Fruit fly (Drosophila melanogaster) whole organism, embryonic: Measurements from ENCODE around the gene CG13931.

Experiments used
- Adf1 ChIP-seq: fragments of 200-800 bp; sonication (Bioruptor generic); IDR thresholded peaks from 2 replicates; pipeline ENCODE4 v1.3.6; 2022; ENCODE audit warnings: missing biosample characterization, missing genetic modification characterization
- Asciz ChIP-seq: fragments of 200-800 bp; sonication (Bioruptor generic); optimal IDR thresholded peaks from 2 replicates; lab custom pipeline; 2017; ENCODE audit warnings: missing biosample characterization, mild to moderate bottlenecking, missing genetic modification characterization, missing genetic modification reagents
- BEAF-32 ChIP-seq: fragments of 200-800 bp; sonication (Bioruptor generic); optimal IDR thresholded peaks from 3 replicates; lab custom pipeline; 2017; ENCODE audit warnings: missing biosample characterization, missing genetic modification characterization, mild to moderate bottlenecking, moderate library complexity, missing genetic modification reagents
- Bgb ChIP-seq: fragments of 200-800 bp; sonication (Bioruptor generic); IDR thresholded peaks from 2 replicates; pipeline ENCODE4 v1.3.6; 2022; ENCODE audit warnings: missing biosample characterization, missing genetic modification characterization; ENCODE audit not compliant: partially characterized antibody
- BtbVII ChIP-seq: fragments of 200-800 bp; sonication (Bioruptor generic); optimal IDR thresholded peaks from 3 replicates; lab custom pipeline; 2017; ENCODE audit warnings: missing biosample characterization, mild to moderate bottlenecking, missing genetic modification characterization
- CG1024 ChIP-seq: fragments of 200-800 bp; sonication (Bioruptor generic); IDR thresholded peaks from 2 replicates; pipeline ENCODE4 v1.3.6; 2022; ENCODE audit warnings: missing biosample characterization, missing genetic modification characterization
- CG10366 ChIP-seq: fragments of 200-800 bp; sonication (Bioruptor generic); IDR thresholded peaks from 2 replicates; pipeline ENCODE4 v1.3.6; 2022; ENCODE audit warnings: missing biosample characterization, missing genetic modification characterization
- CG11696 ChIP-seq: fragments of 200-800 bp; sonication (Bioruptor generic); IDR thresholded peaks from 2 replicates; pipeline ENCODE4 v1.3.6; 2022; ENCODE audit warnings: missing biosample characterization, missing genetic modification characterization
- CG14050 ChIP-seq: fragments of 200-800 bp; sonication (Bioruptor generic); IDR thresholded peaks from 3 replicates; pipeline ENCODE4 v1.3.6; 2022; ENCODE audit warnings: missing biosample characterization, missing genetic modification characterization
- CG15514 ChIP-seq: fragments of 200-800 bp; sonication (Bioruptor generic); optimal IDR thresholded peaks from 3 replicates; lab custom pipeline; 2017; ENCODE audit warnings: missing biosample characterization, missing genetic modification characterization, mild to moderate bottlenecking, moderate library complexity, missing genetic modification reagents
- CG1602 ChIP-seq: fragments of 200-800 bp; sonication (Bioruptor generic); optimal IDR thresholded peaks from 3 replicates; lab custom pipeline; 2016; ENCODE audit warnings: missing biosample characterization, missing genetic modification characterization
- CG17568 ChIP-seq: fragments of 200-800 bp; sonication (Bioruptor generic); optimal IDR thresholded peaks from 2 replicates; lab custom pipeline; 2018; ENCODE audit warnings: missing biosample characterization, mild to moderate bottlenecking, missing genetic modification characterization, moderate library complexity
- CG3407 ChIP-seq: fragments of 200-800 bp; sonication (Bioruptor generic); optimal IDR thresholded peaks from 2 replicates; lab custom pipeline; 2018; ENCODE audit warnings: missing biosample characterization, mild to moderate bottlenecking, missing genetic modification characterization
- CG3726 ChIP-seq: fragments of 200-800 bp; sonication (Bioruptor generic); IDR thresholded peaks from 3 replicates; pipeline ENCODE4, ENCODE4 v1.3.6; 2022; ENCODE audit warnings: missing biosample characterization, missing genetic modification characterization
- CG6254 ChIP-seq: fragments of 200-800 bp; sonication (Bioruptor generic); optimal IDR thresholded peaks from 3 replicates; lab custom pipeline; 2017; ENCODE audit warnings: mild to moderate bottlenecking, missing biosample characterization, missing genetic modification reagents, missing genetic modification characterization
- CG6791 ChIP-seq: fragments of 200-800 bp; sonication (Bioruptor generic); IDR thresholded peaks from 3 replicates; pipeline ENCODE4 v1.3.6; 2022; ENCODE audit warnings: missing biosample characterization, missing genetic modification characterization; ENCODE audit not compliant: partially characterized antibody
- CG6854 ChIP-seq: fragments of 200-800 bp; sonication (Bioruptor generic); optimal IDR thresholded peaks from 3 replicates; lab custom pipeline; 2017; ENCODE audit warnings: missing biosample characterization, mild to moderate bottlenecking, missing genetic modification characterization
- CHES-1-like ChIP-seq: fragments of 200-800 bp; sonication (Bioruptor generic); optimal IDR thresholded peaks from 2 replicates; lab custom pipeline; 2016; ENCODE audit warnings: missing biosample characterization, missing genetic modification characterization
- CoRest ChIP-seq: fragments of 200-800 bp; sonication (Bioruptor generic); optimal IDR thresholded peaks from 3 replicates; lab custom pipeline; 2018; ENCODE audit warnings: missing biosample characterization, mild to moderate bottlenecking, missing genetic modification characterization, moderate library complexity
- CrebB ChIP-seq: fragments of 200-800 bp; sonication (Bioruptor generic); optimal IDR thresholded peaks from 3 replicates; lab custom pipeline; 2018; ENCODE audit warnings: missing biosample characterization, mild to moderate bottlenecking, missing genetic modification characterization
- Deaf1 ChIP-seq: fragments of 200-800 bp; optimal IDR thresholded peaks from 3 replicates; lab custom pipeline; 2019; ENCODE audit warnings: missing biosample characterization, mild to moderate bottlenecking, missing genetic modification characterization, moderate library complexity
- Ets65A ChIP-seq: fragments of 200-800 bp; sonication (Bioruptor generic); peaks from one replicate; lab custom pipeline; 2016; ENCODE audit warnings: missing biosample characterization, missing genetic modification characterization
- HLH4C ChIP-seq: fragments of 200-800 bp; sonication (Bioruptor generic); IDR thresholded peaks from 3 replicates; pipeline ENCODE4 v1.3.6; 2022; ENCODE audit warnings: missing biosample characterization, missing genetic modification characterization; ENCODE audit not compliant: partially characterized antibody
- HmgD ChIP-seq: fragments of 200-800 bp; sonication (Bioruptor generic); optimal IDR thresholded peaks from 3 replicates; lab custom pipeline; 2016; ENCODE audit warnings: missing biosample characterization, missing genetic modification characterization
- HmgZ ChIP-seq: fragments of 200-800 bp; sonication (Bioruptor generic); optimal IDR thresholded peaks from 2 replicates; lab custom pipeline; 2018; ENCODE audit warnings: missing biosample characterization, mild to moderate bottlenecking, missing genetic modification characterization
- Hmr ChIP-seq: fragments of 200-800 bp; sonication (Bioruptor generic); optimal IDR thresholded peaks from 3 replicates; lab custom pipeline; 2017; ENCODE audit warnings: mild to moderate bottlenecking, missing biosample characterization, missing genetic modification reagents, missing genetic modification characterization
- Hr78 ChIP-seq, 2 experiments: fragments of 200-800 bp in 1 of 2; fragments of >200 bp in 1 of 2; sonication (Bioruptor generic) in 1 of 2; optimal IDR thresholded peaks; 2 replicates each; lab custom pipeline; 2017 to 2019; ENCODE audit warnings: missing biosample characterization in 2 of 2, missing genetic modification characterization in 2 of 2, mild to moderate bottlenecking in 1 of 2, moderate library complexity in 1 of 2
- Lpt ChIP-seq: fragments of >200 bp; optimal IDR thresholded peaks from 2 replicates; lab custom pipeline; 2018; ENCODE audit warnings: missing biosample characterization, missing genetic modification characterization
- NFAT ChIP-seq: fragments of 200-800 bp; sonication (Bioruptor generic); IDR thresholded peaks from 2 replicates; pipeline ENCODE4 v1.3.6; 2022; ENCODE audit warnings: missing biosample characterization, missing genetic modification characterization
- Nf-YB ChIP-seq: fragments of 200-800 bp; sonication (Bioruptor generic); optimal IDR thresholded peaks from 3 replicates; lab custom pipeline; 2019; ENCODE audit warnings: missing biosample characterization, mild to moderate bottlenecking, missing genetic modification characterization, moderate library complexity
- Oli ChIP-seq: fragments of 200-800 bp; sonication (Bioruptor generic); optimal IDR thresholded peaks from 2 replicates; lab custom pipeline; 2018; ENCODE audit warnings: missing biosample characterization, mild to moderate bottlenecking, missing genetic modification characterization, moderate library complexity
- Rfx ChIP-seq: fragments of 200-800 bp; sonication (Bioruptor generic); IDR thresholded peaks from 2 replicates; pipeline ENCODE4 v1.3.6; 2022; ENCODE audit warnings: missing biosample characterization, missing genetic modification characterization
- Trl ChIP-seq, 3 experiments: fragments of >200 bp in 2 of 3; fragments of 200-800 bp in 1 of 3; sonication (Bioruptor generic) in 1 of 3; optimal IDR thresholded peaks; 2 replicates in 1 of 3; 3 replicates in 2 of 3; lab custom pipeline; 2016 to 2017; ENCODE audit warnings: missing biosample characterization in 1 of 3, missing genetic modification characterization in 1 of 3
- Usf ChIP-seq: fragments of 200-800 bp; sonication (Bioruptor generic); optimal IDR thresholded peaks from 2 replicates; lab custom pipeline; 2017; ENCODE audit warnings: missing genotype, missing biosample characterization, missing genetic modification characterization
- Xbp1 ChIP-seq: fragments of 200-800 bp; sonication (Bioruptor generic); optimal IDR thresholded peaks from 3 replicates; lab custom pipeline; 2016; ENCODE audit warnings: missing biosample characterization, mild to moderate bottlenecking, missing genetic modification characterization
- cad ChIP-seq: fragments of >200 bp; optimal IDR thresholded peaks from 2 replicates; lab custom pipeline; 2017; ENCODE audit warnings: missing biosample characterization, missing genetic modification characterization
- chinmo ChIP-seq: fragments of 200-800 bp; sonication (Bioruptor generic); IDR thresholded peaks from 4 replicates; pipeline ENCODE4 v1.3.6; 2022; ENCODE audit warnings: missing biosample characterization, missing genetic modification characterization; ENCODE audit not compliant: partially characterized antibody
- corto ChIP-seq: fragments of 200-800 bp; sonication (Bioruptor generic); optimal IDR thresholded peaks from 2 replicates; lab custom pipeline; 2016; ENCODE audit warnings: missing biosample characterization, mild to moderate bottlenecking, missing genetic modification characterization, moderate library complexity
- cwo ChIP-seq: fragments of 200-800 bp; sonication (Bioruptor generic); optimal IDR thresholded peaks from 3 replicates; lab custom pipeline; 2017; ENCODE audit warnings: missing biosample characterization, missing genetic modification characterization, mild to moderate bottlenecking, moderate library complexity, missing genetic modification reagents
- ken ChIP-seq: fragments of 200-800 bp; sonication (Bioruptor generic); IDR thresholded peaks from 3 replicates; pipeline ENCODE4 v1.3.6; 2022; ENCODE audit warnings: missing biosample characterization, missing genetic modification characterization
- lab ChIP-seq: fragments of 200-800 bp; sonication (Bioruptor generic); optimal IDR thresholded peaks from 3 replicates; lab custom pipeline; 2017; ENCODE audit warnings: missing biosample characterization, missing genetic modification characterization, mild to moderate bottlenecking, moderate library complexity, missing genetic modification reagents
- otp ChIP-seq: fragments of 200-800 bp; sonication (Bioruptor generic); IDR thresholded peaks from 3 replicates; pipeline ENCODE4, ENCODE4 v1.3.6; 2022; ENCODE audit warnings: missing biosample characterization, missing genetic modification characterization
- pfk ChIP-seq: fragments of 200-800 bp; sonication (Bioruptor generic); optimal IDR thresholded peaks from 2 replicates; lab custom pipeline; 2018; ENCODE audit warnings: missing biosample characterization, mild to moderate bottlenecking, missing genetic modification characterization, moderate library complexity
- pita ChIP-seq: fragments of 200-800 bp; sonication (Bioruptor generic); optimal IDR thresholded peaks from 2 replicates; lab custom pipeline; 2017; ENCODE audit warnings: missing biosample characterization, mild to moderate bottlenecking, missing genetic modification characterization
- row ChIP-seq: fragments of 200-800 bp; sonication (Bioruptor generic); IDR thresholded peaks from 3 replicates; pipeline ENCODE4 v1.3.6; 2022; ENCODE audit warnings: missing biosample characterization, missing genetic modification characterization
- sug ChIP-seq: fragments of 200-800 bp; optimal IDR thresholded peaks from 2 replicates; lab custom pipeline; 2019; ENCODE audit warnings: missing biosample characterization, mild to moderate bottlenecking, missing genetic modification characterization, moderate library complexity
- trem ChIP-seq: fragments of 200-800 bp; optimal IDR thresholded peaks from 3 replicates; lab custom pipeline; 2019; ENCODE audit warnings: missing biosample characterization, mild to moderate bottlenecking, missing genetic modification characterization, moderate library complexity
- zf30C ChIP-seq: fragments of 200-800 bp; sonication (Bioruptor generic); optimal IDR thresholded peaks from 3 replicates; lab custom pipeline; 2018; ENCODE audit warnings: missing biosample characterization, mild to moderate bottlenecking, missing genetic modification characterization

The CG13931 gene

dm6 chr3L:1741655-1742551 lies 39.7 kb upstream of the CG13931 start (continued):
- no peak for TF ChIP-seq CoRest
- TF ChIP-seq BEAF-32 = peak; percentile 28
- no peak for TF ChIP-seq Xbp1
- TF ChIP-seq otp = peak; percentile 20; the same call in 1 of the 3 replicates
- TF ChIP-seq sug (tag; lab: Kevin White, UChicago) = peak; percentile 40
- peak; percentile 22 for TF ChIP-seq HmgZ (tag; lab: Kevin White, UChicago)
- TF ChIP-seq Deaf1 (tag; lab: Kevin White, UChicago) = peak; percentile 51
- peak; percentile 37 for TF ChIP-seq Hmr
- TF ChIP-seq Bgb (GFP tag; lab: Robert Waterston, UW) = peak; percentile 39; the same call in 1 of the 2 replicates
- peak in 1 of 2 experiments; percentile 7 for TF ChIP-seq Hr78 (GFP tag; optimal IDR thresholded peaks at IDR 0.05; lab: Kevin White, UChicago)
- TF ChIP-seq Nf-YB (GFP tag; lab: Kevin White, UChicago) = peak; percentile 6
- TF ChIP-seq pfk (GFP tag; lab: Kevin White, UChicago) = peak; percentile 25
- no peak for TF ChIP-seq CG1024 (GFP tag; lab: Robert Waterston, UW)
- no peak for TF ChIP-seq trem (tag; lab: Kevin White, UChicago)
- no peak for TF ChIP-seq CG3726 (GFP tag; lab: Robert Waterston, UW)
- TF ChIP-seq cwo = peak; percentile 19
- peak; percentile 9 for TF ChIP-seq BtbVII
- TF ChIP-seq row (GFP tag; lab: Robert Waterston, UW) = peak; percentile 59
- TF ChIP-seq ken (GFP tag; lab: Robert Waterston, UW) = 0 out of 3 replicates have a peak, but pooled peaks have one; percentile 19
- peak; percentile 37 for TF ChIP-seq Asciz (GFP tag; lab: Kevin White, UChicago)
- no peak; the same call in 2 of the 3 replicates for TF ChIP-seq CG6791 (GFP tag; lab: Robert Waterston, UW)
- TF ChIP-seq Usf (GFP tag; lab: Kevin White, UChicago) = no peak
- peak; percentile 39 for TF ChIP-seq CG6254 (GFP tag; lab: Kevin White, UChicago)
- TF ChIP-seq chinmo (GFP tag; lab: Robert Waterston, UW) = peak; percentile 75; the same call in 3 of the 4 replicates
- TF ChIP-seq Adf1 = peak; percentile 43; the same call in 1 of the 2 replicates
- no peak for TF ChIP-seq Lpt (GFP tag; lab: Kevin White, UChicago)
- TF ChIP-seq CrebB (tag; lab: Kevin White, UChicago) = peak; percentile 1
- TF ChIP-seq NFAT (GFP tag; lab: Robert Waterston, UW) = peak; percentile 49; the same call in 1 of the 2 replicates
- no peak for TF ChIP-seq Rfx (GFP tag; lab: Robert Waterston, UW)
- TF ChIP-seq lab (GFP tag; lab: Kevin White, UChicago) = peak; percentile 40
- TF ChIP-seq Trl (optimal IDR thresholded peaks at IDR 0.05; lab: Kevin White, UChicago) = peak in 1 of 2 experiments; percentile 38
- TF ChIP-seq Trl (GFP tag; optimal IDR thresholded peaks at IDR 0.05; lab: Kevin White, UChicago) = no peak
- peak; percentile 58 for TF ChIP-seq CG17568
- TF ChIP-seq, all 482 proteins: peak for 76

DNA sequence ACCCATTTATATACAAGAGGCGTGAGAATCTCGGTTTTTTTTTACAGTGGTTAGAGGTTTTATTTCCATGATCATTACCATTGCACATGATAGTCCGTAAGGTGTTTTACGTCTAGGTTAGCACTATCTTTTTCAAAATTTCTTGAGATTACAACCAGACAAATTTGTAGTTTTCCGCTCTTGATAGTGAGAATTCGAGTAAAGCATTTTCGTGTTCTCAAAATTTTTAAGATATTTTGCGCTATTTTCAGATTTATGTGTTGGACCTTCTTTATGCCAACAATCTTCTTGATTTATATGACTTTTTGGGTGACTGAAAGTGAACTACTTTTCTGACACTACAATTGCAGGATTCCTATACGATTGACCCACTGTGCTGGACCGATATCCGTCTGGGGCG lies 38.9 kb upstream of the CG13931 start:
- TF ChIP-seq CG10366 = peak; percentile 26; the same call in 1 of the 2 replicates
- no peak for TF ChIP-seq zf30C (GFP tag; lab: Kevin White, UChicago)
- TF ChIP-seq cad (GFP tag; lab: Kevin White, UChicago) = no peak
- TF ChIP-seq HmgD (GFP tag; lab: Kevin White, UChicago) = no peak
- TF ChIP-seq Asciz (GFP tag; lab: Kevin White, UChicago) = no peak
- TF ChIP-seq corto (GFP tag; lab: Kevin White, UChicago) = no peak
- peak; percentile 77 for TF ChIP-seq Ets65A (GFP tag; lab: Kevin White, UChicago)
- TF ChIP-seq CG15514 = no peak
- TF ChIP-seq CG3407 = no peak
- TF ChIP-seq CG6854 (GFP tag; lab: Kevin White, UChicago) = no peak
- no peak for TF ChIP-seq pita
- peak; percentile 45 for TF ChIP-seq Oli (tag; lab: Kevin White, UChicago)
- TF ChIP-seq HLH4C = no peak
- TF ChIP-seq CG11696 (GFP tag; lab: Robert Waterston, UW) = no peak
- no peak for TF ChIP-seq CG14050 (GFP tag; lab: Robert Waterston, UW)
- peak; percentile 7 for TF ChIP-seq CG1602 (GFP tag; lab: Kevin White, UChicago)
- TF ChIP-seq CHES-1-like (GFP tag; lab: Kevin White, UChicago) = no peak
